ENCODE assay signal across 1 fruit fly cellular context in genomic region chr3R:17087977-17088618, dm6.
TF ChIP-seq lines count a peak whose summit lies in the region.

TSS of gene cal1 (plus strand) at chr3R:17088280.

TF ChIP-seq in whole organism, embryonic, 481 proteins besides CTCF, POLR2A, EP300 and RAD21 (continued from another document):
- TF ChIP-seq CG12391 (tag; optimal IDR thresholded peaks at IDR 0.05; lab: Kevin White, UChicago) (peak; percentile 28), nmo (GFP tag; optimal IDR thresholded peaks at IDR 0.05; lab: Kevin White, UChicago) (peak; percentile 49), CG3847 (GFP tag; IDR thresholded peaks at IDR 0.05; lab: Robert Waterston, UW) (peak; percentile 32; the same call in 1 of the 2 replicates), CoRest (tag; optimal IDR thresholded peaks at IDR 0.05; lab: Kevin White, UChicago) (peak; percentile 38), CG8924 (tag; optimal IDR thresholded peaks at IDR 0.05; lab: Kevin White, UChicago) (peak; percentile 19), scrt (GFP tag; optimal IDR thresholded peaks at IDR 0.05; lab: Kevin White, UChicago) (no peak), Antp (GFP tag; optimal IDR thresholded peaks at IDR 0.05; lab: Kevin White, UChicago) (no peak), az2 (GFP tag; optimal IDR thresholded peaks at IDR 0.05; lab: Kevin White, UChicago) (no peak), Hr51 (GFP tag; optimal IDR thresholded peaks at IDR 0.05; lab: Kevin White, UChicago) (no peak), ranshi (GFP tag; IDR thresholded peaks at IDR 0.05; lab: Robert Waterston, UW) (no peak), CG17829 (tag; optimal IDR thresholded peaks at IDR 0.05; lab: Kevin White, UChicago) (peak; percentile 48), CG31365 (tag; optimal IDR thresholded peaks at IDR 0.05; lab: Kevin White, UChicago) (no peak), hkb (optimal IDR thresholded peaks at IDR 0.05; lab: Kevin White, UChicago) (peak; percentile 78), hkb (GFP tag; IDR thresholded peaks at IDR 0.05; lab: Robert Waterston, UW) (no peak), odd (GFP tag; optimal IDR thresholded peaks at IDR 0.05; lab: Kevin White, UChicago) (no peak), CG12155 (GFP tag; optimal IDR thresholded peaks at IDR 0.05; lab: Kevin White, UChicago) (no peak), Ets97D (GFP tag; optimal IDR thresholded peaks at IDR 0.05; lab: Kevin White, UChicago) (peak; percentile 15), Dp (GFP tag; optimal IDR thresholded peaks at IDR 0.05; lab: Kevin White, UChicago) (peak; percentile 97), CG9797 (GFP tag; optimal IDR thresholded peaks at IDR 0.05; lab: Kevin White, UChicago) (peak; percentile 77), row (GFP tag; IDR thresholded peaks at IDR 0.05; lab: Robert Waterston, UW) (peak; percentile 49), CG11398 (GFP tag; optimal IDR thresholded peaks at IDR 0.05; lab: Kevin White, UChicago) (no peak), CG2712 (tag; optimal IDR thresholded peaks at IDR 0.05; lab: Kevin White, UChicago) (peak; percentile 51), trem (tag; optimal IDR thresholded peaks at IDR 0.05; lab: Kevin White, UChicago) (peak; percentile 70), TFAM (GFP tag; optimal IDR thresholded peaks at IDR 0.05; lab: Kevin White, UChicago) (no peak), CG10267 (tag; optimal IDR thresholded peaks at IDR 0.05; lab: Kevin White, UChicago) (peak; percentile 64), dati (GFP tag; IDR thresholded peaks at IDR 0.05; lab: Robert Waterston, UW) (no peak), CG7928 (GFP tag; optimal IDR thresholded peaks at IDR 0.05; lab: Kevin White, UChicago) (no peak), Sin3A (optimal IDR thresholded peaks at IDR 0.05; lab: Kevin White, UChicago) (peak; percentile 77), CG4820 (GFP tag; optimal IDR thresholded peaks at IDR 0.05; lab: Kevin White, UChicago) (no peak), Max (GFP tag; optimal IDR thresholded peaks at IDR 0.05; lab: Kevin White, UChicago) (no peak), CG32532 (GFP tag; IDR thresholded peaks at IDR 0.05; lab: Robert Waterston, UW) (no peak), CG2116 (GFP tag; optimal IDR thresholded peaks at IDR 0.05; lab: Kevin White, UChicago) (peak; percentile 61), ash1 (GFP tag; optimal IDR thresholded peaks at IDR 0.05; lab: Kevin White, UChicago) (no peak), stwl (tag; optimal IDR thresholded peaks at IDR 0.05; lab: Kevin White, UChicago) (peak; percentile 40), pzg (GFP tag; optimal IDR thresholded peaks at IDR 0.05; lab: Kevin White, UChicago) (peak; percentile 60), her (GFP tag; optimal IDR thresholded peaks at IDR 0.05; lab: Kevin White, UChicago) (no peak), gfzf (GFP tag; optimal IDR thresholded peaks at IDR 0.05; lab: Kevin White, UChicago) (peak; percentile 65)
